Worm (Caenorhabditis elegans): ENCODE data around the gene tbx-37.

DNA sequence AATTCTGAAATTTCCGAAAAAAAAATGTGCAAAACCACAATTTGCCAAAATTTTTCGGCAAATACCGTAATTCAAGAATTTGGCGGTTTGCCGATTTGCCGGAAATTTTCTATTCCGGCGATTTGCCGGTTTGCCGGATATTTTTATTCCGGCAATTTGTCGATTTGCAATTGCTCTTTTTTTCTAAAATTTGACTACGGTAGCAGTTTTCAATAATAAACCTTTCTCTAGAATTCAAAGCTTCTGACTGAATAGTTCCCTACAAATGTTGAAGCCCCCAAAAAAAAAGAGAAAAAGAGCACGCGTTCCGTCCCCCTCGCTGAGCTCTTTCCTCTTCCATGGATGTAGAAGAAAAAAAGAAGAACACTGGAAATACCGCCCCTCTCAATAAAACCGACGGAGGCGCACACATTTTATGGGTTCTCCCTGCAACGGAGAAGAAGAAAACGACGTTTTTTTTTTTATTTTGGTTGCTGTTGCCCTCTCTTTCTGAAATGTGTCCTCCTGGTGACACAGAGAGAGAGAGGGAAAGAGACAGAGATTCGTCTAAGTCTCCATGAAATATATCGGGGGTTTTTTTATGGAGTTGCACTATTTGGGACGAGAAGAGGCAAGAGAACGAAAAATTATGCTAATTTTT, 25.9 kb downstream of the tbx-37 start:
- TF ChIP-seq lir-1 (GFP tag; conservative IDR thresholded peaks at IDR 0.05) = no peak
- no peak for TF ChIP-seq F22D6.2 (tag; optimal IDR thresholded peaks at IDR 0.05)
- TF ChIP-seq sptf-2 (GFP tag; optimal IDR thresholded peaks at IDR 0.05) = no peak
- no peak for TF ChIP-seq F33H1.4 (GFP tag; IDR thresholded peaks at IDR 0.05)
- TF ChIP-seq K12H6.12 (tag; optimal IDR thresholded peaks at IDR 0.05) = no peak
- no peak for TF ChIP-seq nhr-80 (tag; optimal IDR thresholded peaks at IDR 0.05)
- TF ChIP-seq rcor-1 (GFP tag; IDR thresholded peaks at IDR 0.05) = no peak

All from whole organism, young adult.